Worm (Caenorhabditis elegans) whole organism, L4 larva: ENCODE results near the gene F20C5.5.

ENCODE experiments used
- F10B5.3 ChIP-seq: sonication (generic microtip); optimal IDR thresholded peaks from 2 replicates; lab custom pipeline; 2016; ENCODE audit warnings: mild to moderate bottlenecking, missing genetic modification characterization, missing compliant biosample characterization
- F37D6.2 ChIP-seq: sonication (generic microtip); optimal IDR thresholded peaks from 2 replicates; lab custom pipeline; 2016; ENCODE audit warnings: mild to moderate bottlenecking, missing genetic modification characterization, missing compliant biosample characterization
- T20F7.1 ChIP-seq: fragments of 200-800 bp; sonication (Bioruptor generic); optimal IDR thresholded peaks from 2 replicates; lab custom pipeline; 2018; ENCODE audit warnings: mild to moderate bottlenecking, missing genetic modification characterization, missing compliant biosample characterization
- ZK337.2 ChIP-seq: fragments of 200-800 bp; sonication (Bioruptor generic); IDR thresholded peaks from 2 replicates; pipeline ENCODE4 v1.3.6; 2022; ENCODE audit warnings: missing genetic modification reagents, missing genetic modification characterization, missing compliant biosample characterization
- aha-1 ChIP-seq: fragments of 150-350 bp; peaks from one replicate; lab custom pipeline; 2014; ENCODE audit warnings: missing biosample characterization, missing genetic modification characterization
- aly-2 ChIP-seq: sonication (generic microtip); optimal IDR thresholded peaks from 2 replicates; lab custom pipeline; 2018; ENCODE audit warnings: missing biosample characterization, missing genetic modification characterization
- ama-1 ChIP-seq: fragments of 150-350 bp; optimal IDR thresholded peaks from 2 replicates; lab custom pipeline; 2014; ENCODE audit warnings: inconsistent platforms, mixed read lengths
- attf-4 ChIP-seq: sonication (generic microtip); optimal IDR thresholded peaks from 3 replicates; lab custom pipeline; 2017; ENCODE audit warnings: missing biosample characterization, missing genetic modification characterization
- ceh-20 ChIP-seq: fragments of 200-800 bp; sonication (Bioruptor generic); IDR thresholded peaks from 2 replicates; pipeline ENCODE4 v1.3.6; 2022; ENCODE audit warnings: missing genetic modification reagents, missing genetic modification characterization, missing compliant biosample characterization
- ceh-28 ChIP-seq: fragments of 150-350 bp; optimal IDR thresholded peaks from 2 replicates; lab custom pipeline; 2014; ENCODE audit warnings: missing biosample characterization, missing genetic modification reagents, missing genetic modification characterization
- ceh-32 ChIP-seq: sonication (generic microtip); optimal IDR thresholded peaks from 2 replicates; lab custom pipeline; 2016; ENCODE audit warnings: mild to moderate bottlenecking, missing genetic modification characterization, missing compliant biosample characterization; ENCODE audit not compliant: poor library complexity
- ceh-82 ChIP-seq: sonication (generic microtip); optimal IDR thresholded peaks from 2 replicates; lab custom pipeline; 2017; ENCODE audit warnings: missing biosample characterization, missing genetic modification characterization
- daf-16 ChIP-seq, 3 experiments: sonication (generic microtip); optimal IDR thresholded peaks; 2 replicates each; lab custom pipeline; 2016 to 2017; ENCODE audit warnings: missing genetic modification characterization in 3 of 3, missing genetic modification reagents in 3 of 3, mild to moderate bottlenecking in 2 of 3, missing compliant biosample characterization in 2 of 3, missing biosample characterization in 1 of 3, moderate library complexity in 1 of 3
- daf-8 ChIP-seq: fragments of 200-800 bp; sonication (Bioruptor generic); IDR thresholded peaks from 2 replicates; pipeline ENCODE4 v1.3.6; 2022; ENCODE audit warnings: missing genetic modification characterization, missing compliant biosample characterization
- dmd-6 ChIP-seq: fragments of 200-800 bp; sonication (Bioruptor generic); IDR thresholded peaks from 2 replicates; pipeline ENCODE4 v1.3.6; 2022; ENCODE audit warnings: missing genetic modification reagents, missing genetic modification characterization, missing compliant biosample characterization
- dpl-1 ChIP-seq: fragments of 150-350 bp; optimal IDR thresholded peaks from 2 replicates; lab custom pipeline; 2014; ENCODE audit warnings: missing biosample characterization, missing genetic modification reagents, missing genetic modification characterization
- dve-1 ChIP-seq: sonication (generic microtip); optimal IDR thresholded peaks from 2 replicates; lab custom pipeline; 2017; ENCODE audit warnings: antibody characterized with exemption, mild to moderate bottlenecking, missing genetic modification characterization, missing compliant biosample characterization; ENCODE audit not compliant: insufficient read depth
- gei-8 ChIP-seq: fragments of 200-800 bp; sonication (Bioruptor generic); optimal IDR thresholded peaks from 2 replicates; lab custom pipeline; 2018; ENCODE audit warnings: mild to moderate bottlenecking, missing genetic modification characterization, missing compliant biosample characterization
- hif-1 ChIP-seq, 2 experiments: sonication (generic microtip); optimal IDR thresholded peaks; 2 replicates each; lab custom pipeline; 2016 to 2017; ENCODE audit warnings: missing compliant biosample characterization in 2 of 2, missing genetic modification characterization in 2 of 2, missing genetic modification reagents in 2 of 2, missing genotype in 2 of 2, mild to moderate bottlenecking in 1 of 2
- hlh-11 ChIP-seq: fragments of 200-800 bp; sonication (Bioruptor generic); optimal IDR thresholded peaks from 2 replicates; lab custom pipeline; 2018; ENCODE audit warnings: mild to moderate bottlenecking, missing genetic modification characterization, missing compliant biosample characterization
- hlh-30 ChIP-seq: sonication (generic microtip); optimal IDR thresholded peaks from 2 replicates; lab custom pipeline; 2017; ENCODE audit warnings: antibody characterized with exemption, mild to moderate bottlenecking, missing genetic modification characterization, missing compliant biosample characterization; ENCODE audit not compliant: insufficient read depth
- lim-7 ChIP-seq: fragments of 200-800 bp; sonication (Bioruptor generic); IDR thresholded peaks from 2 replicates; pipeline ENCODE4 v1.3.6; 2022; ENCODE audit warnings: missing genetic modification characterization, missing compliant biosample characterization
- lin-1 ChIP-seq: fragments of 200-800 bp; sonication (Bioruptor generic); IDR thresholded peaks from 2 replicates; pipeline ENCODE4 v1.3.6; 2022; ENCODE audit warnings: missing genetic modification reagents, missing genetic modification characterization, missing compliant biosample characterization
- lin-39 ChIP-seq: fragments of 150-350 bp; optimal IDR thresholded peaks from 2 replicates; lab custom pipeline; 2014; ENCODE audit warnings: missing biosample characterization, missing genetic modification reagents, missing genetic modification characterization
- lsy-2 ChIP-seq, 2 experiments: fragments of 150-350 bp in 1 of 2; sonication (generic microtip) in 1 of 2; optimal IDR thresholded peaks; 2 replicates each; lab custom pipeline; 2014 to 2017; ENCODE audit warnings: missing biosample characterization in 2 of 2, missing genetic modification characterization in 2 of 2
- madf-9 ChIP-seq: fragments of 200-800 bp; sonication (Bioruptor generic); conservative IDR thresholded peaks from 2 replicates; pipeline ENCODE4 v1.3.6; 2022; ENCODE audit warnings: missing genetic modification reagents, missing genetic modification characterization, missing compliant biosample characterization
- mdl-1 ChIP-seq, 2 experiments: fragments of 150-350 bp in 1 of 2; sonication (generic microtip) in 1 of 2; optimal IDR thresholded peaks; 2 replicates each; lab custom pipeline; 2014 to 2017; ENCODE audit warnings: missing biosample characterization in 2 of 2, missing genetic modification characterization in 2 of 2
- mep-1 ChIP-seq: fragments of 150-350 bp; sonication (generic microtip); optimal IDR thresholded peaks from 3 replicates; lab custom pipeline; 2014; ENCODE audit warnings: missing biosample characterization, missing genetic modification characterization
- mes-2 ChIP-seq: sonication (generic microtip); optimal IDR thresholded peaks from 2 replicates; lab custom pipeline; 2016; ENCODE audit warnings: missing genotype, mild to moderate bottlenecking, missing genetic modification characterization, missing compliant biosample characterization; ENCODE audit not compliant: poor library complexity, severe bottlenecking
- nhr-25 ChIP-seq: sonication (generic microtip); optimal IDR thresholded peaks from 2 replicates; lab custom pipeline; 2017; ENCODE audit warnings: missing genetic modification characterization, mild to moderate bottlenecking, missing compliant biosample characterization, antibody characterized with exemption, moderate library complexity, borderline replicate concordance; ENCODE audit not compliant: insufficient read depth
- nhr-28 ChIP-seq: fragments of 150-350 bp; optimal IDR thresholded peaks from 2 replicates; lab custom pipeline; 2014; ENCODE audit warnings: missing biosample characterization, missing genetic modification characterization
- nhr-41 ChIP-seq: fragments of 200-800 bp; sonication (Bioruptor generic); IDR thresholded peaks from 2 replicates; pipeline ENCODE4 v1.3.6; 2022; ENCODE audit warnings: missing genetic modification reagents, missing genetic modification characterization, missing compliant biosample characterization
- nhr-42 ChIP-seq: fragments of 200-800 bp; sonication (Bioruptor generic); IDR thresholded peaks from 2 replicates; pipeline ENCODE4 v1.3.6; 2022; ENCODE audit warnings: missing genetic modification characterization, missing compliant biosample characterization
- nhr-6 ChIP-seq: fragments of 150-350 bp; optimal IDR thresholded peaks from 2 replicates; lab custom pipeline; 2014; ENCODE audit warnings: missing biosample characterization, missing genetic modification characterization
- nhr-77 ChIP-seq: fragments of 150-350 bp; optimal IDR thresholded peaks from 2 replicates; lab custom pipeline; 2014; ENCODE audit warnings: missing biosample characterization, missing genetic modification characterization
- php-3 ChIP-seq: fragments of 200-800 bp; sonication (Bioruptor generic); IDR thresholded peaks from 2 replicates; pipeline ENCODE4 v1.3.6; 2022; ENCODE audit warnings: missing genetic modification reagents, missing genetic modification characterization, missing compliant biosample characterization
- pqm-1 ChIP-seq: sonication (generic microtip); optimal IDR thresholded peaks from 2 replicates; lab custom pipeline; 2017; ENCODE audit warnings: missing biosample characterization, missing genetic modification characterization
- saeg-2 ChIP-seq: fragments of 200-800 bp; sonication (Bioruptor generic); IDR thresholded peaks from 2 replicates; pipeline ENCODE4 v1.3.6; 2022; ENCODE audit warnings: missing genetic modification reagents, missing genetic modification characterization, missing compliant biosample characterization
- sdz-12 ChIP-seq: fragments of 200-800 bp; sonication (Bioruptor generic); optimal IDR thresholded peaks from 2 replicates; lab custom pipeline; 2018; ENCODE audit warnings: mild to moderate bottlenecking, missing genetic modification characterization, missing compliant biosample characterization
- skn-1 ChIP-seq: fragments of 150-350 bp; optimal IDR thresholded peaks from 2 replicates; lab custom pipeline; 2014; ENCODE audit warnings: missing biosample characterization, missing genetic modification characterization
- snpc-1.2 ChIP-seq: fragments of 200-800 bp; sonication (Bioruptor generic); IDR thresholded peaks from 2 replicates; pipeline ENCODE4 v1.3.6; 2022; ENCODE audit warnings: missing genetic modification reagents, missing genetic modification characterization, missing compliant biosample characterization
- tag-97 ChIP-seq: fragments of 200-800 bp; sonication (Bioruptor generic); IDR thresholded peaks from 2 replicates; pipeline ENCODE4 v1.3.6; 2022; ENCODE audit warnings: missing genetic modification characterization, missing compliant biosample characterization
- tra-1 ChIP-seq: fragments of 200-800 bp; sonication (Bioruptor generic); IDR thresholded peaks from 2 replicates; pipeline ENCODE4 v1.3.6; 2022; ENCODE audit warnings: missing genetic modification reagents, missing genetic modification characterization, missing compliant biosample characterization
- unc-130 ChIP-seq: sonication (generic microtip); optimal IDR thresholded peaks from 2 replicates; lab custom pipeline; 2016; ENCODE audit warnings: missing genetic modification reagents, missing genetic modification characterization, missing compliant biosample characterization
- zag-1 ChIP-seq: fragments of 150-350 bp; optimal IDR thresholded peaks from 2 replicates; lab custom pipeline; 2014; ENCODE audit warnings: missing biosample characterization, missing genetic modification characterization
- zfp-2 ChIP-seq: sonication (generic microtip); optimal IDR thresholded peaks from 2 replicates; lab custom pipeline; 2016; ENCODE audit warnings: mild to moderate bottlenecking, missing genetic modification characterization, missing compliant biosample characterization
- zfp-3 ChIP-seq: fragments of 200-800 bp; sonication (Bioruptor generic); conservative IDR thresholded peaks from 2 replicates; pipeline ENCODE4 v1.3.6; 2022; ENCODE audit warnings: missing genetic modification reagents, missing genetic modification characterization, missing compliant biosample characterization
- ztf-11 ChIP-seq: fragments of 150-350 bp; optimal IDR thresholded peaks from 2 replicates; lab custom pipeline; 2014; ENCODE audit warnings: missing biosample characterization, missing genetic modification characterization

F20C5.5 gene

ce11 chrIV:8737354-8737753 lies 32.1 kb downstream of the F20C5.5 start:
- TF ChIP-seq snpc-1.2 (GFP tag; lab: Robert Waterston, UW) (no peak), ama-1 (lab: Kevin White, UChicago) (no peak), zag-1 (tag; lab: Kevin White, UChicago) (no peak), nhr-28 (tag; lab: Kevin White, UChicago) (peak; percentile 5), nhr-41 (GFP tag; lab: Robert Waterston, UW) (no peak), skn-1 (tag; lab: Kevin White, UChicago) (no peak), F37D6.2 (no peak), hlh-30 (peak; percentile 10), saeg-2 (GFP tag; lab: Robert Waterston, UW) (no peak), mes-2 (tag; lab: Kevin White, UChicago) (peak; percentile 27), attf-4 (tag; lab: Kevin White, UChicago) (no peak), lsy-2 (tag; optimal IDR thresholded peaks at IDR 0.05; lab: Kevin White, UChicago) (peak in 1 of 2 experiments; percentile 32)

ce11 chrIV:8730469-8730868 lies 39.0 kb downstream of the F20C5.5 start, which contains the start of gene F21D5.3:
Gene F21D5.3 (plus strand): TSS chrIV:8730815.
- TF ChIP-seq php-3 (GFP tag; lab: Robert Waterston, UW) (peak; percentile 79), aly-2 (no peak), mep-1 (tag; lab: Kevin White, UChicago) (no peak), zfp-2 (tag; lab: Kevin White, UChicago) (no peak), nhr-28 (tag; lab: Kevin White, UChicago) (peak; percentile 60), dmd-6 (GFP tag; lab: Robert Waterston, UW) (peak; percentile 68), nhr-6 (tag; lab: Kevin White, UChicago) (no peak), hlh-11 (tag; lab: Kevin White, UChicago) (peak; percentile 47), ceh-20 (GFP tag; lab: Robert Waterston, UW) (peak; percentile 71; the same call in 1 of the 2 replicates), lin-1 (GFP tag; lab: Robert Waterston, UW) (peak; percentile 47; the same call in 1 of the 2 replicates), nhr-77 (peak; percentile 67), sdz-12 (no peak), T20F7.1 (peak; percentile 47), dve-1 (peak; percentile 63), pqm-1 (tag; lab: Kevin White, UChicago) (peak; percentile 96), daf-16 (GFP tag; optimal IDR thresholded peaks at IDR 0.05; lab: Kevin White, UChicago) (no peak), daf-16 (tag; optimal IDR thresholded peaks at IDR 0.05; lab: Kevin White, UChicago) (peak; percentile 67), tra-1 (peak; percentile 60; the same call in 1 of the 2 replicates), nhr-25 (no peak), hif-1 (tag; optimal IDR thresholded peaks at IDR 0.05; lab: Kevin White, UChicago) (peak in 1 of 2 experiments; percentile 42), nhr-42 (GFP tag; lab: Robert Waterston, UW) (no peak), lim-7 (GFP tag; lab: Robert Waterston, UW) (no peak)

- TF ChIP-seq aha-1 (peak; percentile 33), zag-1 (tag; lab: Kevin White, UChicago) (no peak), mdl-1 (tag; optimal IDR thresholded peaks at IDR 0.05; lab: Kevin White, UChicago) (no peak), gei-8 (GFP tag; lab: Kevin White, UChicago) (no peak), T20F7.1 (no peak), tag-97 (GFP tag; lab: Robert Waterston, UW) (no peak), ZK337.2 (GFP tag; lab: Robert Waterston, UW) (no peak), zfp-2 (tag; lab: Kevin White, UChicago) (no peak), ceh-32 (tag; lab: Kevin White, UChicago) (no peak), F10B5.3 (tag; lab: Kevin White, UChicago) (no peak), dpl-1 (GFP tag; lab: Kevin White, UChicago) (no peak), daf-8 (GFP tag; lab: Robert Waterston, UW) (no peak), pqm-1 (tag; lab: Kevin White, UChicago) (peak; percentile 71), lin-39 (tag; lab: Kevin White, UChicago) (no peak), madf-9 (GFP tag; lab: Robert Waterston, UW) (no peak), unc-130 (GFP tag; lab: Kevin White, UChicago) (no peak), zfp-3 (GFP tag; lab: Robert Waterston, UW) (no peak), ceh-28 (tag; lab: Kevin White, UChicago) (no peak), daf-16 (GFP tag; optimal IDR thresholded peaks at IDR 0.05; lab: Kevin White, UChicago) (no peak), daf-16 (tag; optimal IDR thresholded peaks at IDR 0.05; lab: Kevin White, UChicago) (peak; percentile 63), ztf-11 (tag; lab: Kevin White, UChicago) (no peak), ceh-82 (tag; lab: Kevin White, UChicago) (no peak)
These were observed 39.8 kb downstream of the F20C5.5 start for ce11 chrIV:8729636-8730035.
